Worm (Caenorhabditis elegans) whole organism, L2 larva: ENCODE measurements around the gene F46F2.5.

Experiments
- C34F6.9 ChIP-seq: fragments of 150-350 bp; optimal IDR thresholded peaks from 2 replicates; lab custom pipeline; 2014; ENCODE audit warnings: missing biosample characterization, missing genetic modification characterization
- F13H6.1 ChIP-seq: sonication (generic microtip); optimal IDR thresholded peaks from 2 replicates; lab custom pipeline; 2016; ENCODE audit warnings: missing genetic modification characterization, missing compliant biosample characterization
- R02D3.7 ChIP-seq: fragments of 150-350 bp; optimal IDR thresholded peaks from 2 replicates; lab custom pipeline; 2014; ENCODE audit warnings: missing biosample characterization, missing genetic modification characterization
- Y55F3AM.14 ChIP-seq: fragments of 200-800 bp; sonication (Bioruptor generic); optimal IDR thresholded peaks from 2 replicates; lab custom pipeline; 2018; ENCODE audit warnings: mild to moderate bottlenecking, missing genetic modification characterization, missing compliant biosample characterization
- ZK546.5 ChIP-seq: sonication (generic microtip); optimal IDR thresholded peaks from 2 replicates; lab custom pipeline; 2017; ENCODE audit warnings: missing biosample characterization, missing genetic modification characterization
- alr-1 ChIP-seq: fragments of 150-350 bp; optimal IDR thresholded peaks from 2 replicates; lab custom pipeline; 2014; ENCODE audit warnings: missing biosample characterization, missing genetic modification characterization
- aly-2 ChIP-seq: fragments of 150-350 bp; optimal IDR thresholded peaks from 2 replicates; lab custom pipeline; 2014; ENCODE audit warnings: missing biosample characterization, missing genetic modification characterization
- ama-1 ChIP-seq: fragments of 150-350 bp; optimal IDR thresholded peaks from 2 replicates; lab custom pipeline; 2018; ENCODE audit warnings: inconsistent platforms
- blmp-1 ChIP-seq: sonication (generic microtip); optimal IDR thresholded peaks from 2 replicates; lab custom pipeline; 2017; ENCODE audit warnings: missing genetic modification characterization, mild to moderate bottlenecking, missing compliant biosample characterization, antibody characterized with exemption, moderate library complexity; ENCODE audit not compliant: insufficient read depth
- ceh-16 ChIP-seq: fragments of 150-350 bp; optimal IDR thresholded peaks from 2 replicates; lab custom pipeline; 2014; ENCODE audit warnings: missing biosample characterization, missing genetic modification characterization
- ceh-82 ChIP-seq: fragments of 150-350 bp; optimal IDR thresholded peaks from 2 replicates; lab custom pipeline; 2014; ENCODE audit warnings: missing biosample characterization, missing genetic modification characterization
- crh-2 ChIP-seq: sonication (generic microtip); optimal IDR thresholded peaks from 2 replicates; lab custom pipeline; 2017; ENCODE audit warnings: missing biosample characterization, missing genetic modification characterization
- dmd-4 ChIP-seq: sonication (generic microtip); optimal IDR thresholded peaks from 2 replicates; lab custom pipeline; 2017; ENCODE audit warnings: missing biosample characterization, missing genetic modification characterization
- egl-27 ChIP-seq: sonication (generic microtip); optimal IDR thresholded peaks from 3 replicates; lab custom pipeline; 2017; ENCODE audit warnings: missing biosample characterization, missing genetic modification reagents, missing genetic modification characterization
- elt-1 ChIP-seq: fragments of 150-350 bp; optimal IDR thresholded peaks from 2 replicates; lab custom pipeline; 2014; ENCODE audit warnings: missing biosample characterization, missing genetic modification characterization
- elt-3 ChIP-seq: sonication (generic microtip); optimal IDR thresholded peaks from 2 replicates; lab custom pipeline; 2017; ENCODE audit warnings: missing biosample characterization, missing genetic modification characterization
- fos-1 ChIP-seq: fragments of 150-350 bp; optimal IDR thresholded peaks from 2 replicates; lab custom pipeline; 2014; ENCODE audit warnings: missing biosample characterization, missing genetic modification characterization
- lin-11 ChIP-seq: fragments of 150-350 bp; sonication (generic microtip); optimal IDR thresholded peaks from 2 replicates; lab custom pipeline; 2014; ENCODE audit warnings: missing biosample characterization, missing genetic modification characterization, inconsistent platforms, mixed read lengths
- lin-13 ChIP-seq: fragments of 150-350 bp; optimal IDR thresholded peaks from 2 replicates; lab custom pipeline; 2014; ENCODE audit warnings: missing biosample characterization, missing genetic modification reagents, missing genetic modification characterization
- lin-39 ChIP-seq: fragments of 150-350 bp; optimal IDR thresholded peaks from 2 replicates; lab custom pipeline; 2014; ENCODE audit warnings: missing biosample characterization, missing genetic modification reagents, missing genetic modification characterization
- lsy-2 ChIP-seq, 2 experiments: fragments of 150-350 bp in 1 of 2; sonication (generic microtip) in 1 of 2; optimal IDR thresholded peaks; 2 replicates each; lab custom pipeline; 2014 to 2017; ENCODE audit warnings: missing biosample characterization in 2 of 2, missing genetic modification characterization in 2 of 2
- mab-5 ChIP-seq: fragments of 150-350 bp; optimal IDR thresholded peaks from 2 replicates; lab custom pipeline; 2014; ENCODE audit warnings: missing biosample characterization, missing genetic modification characterization
- mbf-1 ChIP-seq: sonication (generic microtip); optimal IDR thresholded peaks from 2 replicates; lab custom pipeline; 2017; ENCODE audit warnings: missing biosample characterization, missing genetic modification characterization
- mdl-1 ChIP-seq, 2 experiments: fragments of 150-350 bp in 1 of 2; sonication (generic microtip) in 1 of 2; optimal IDR thresholded peaks; 2 replicates each; lab custom pipeline; 2017; ENCODE audit warnings: missing biosample characterization in 2 of 2, missing genetic modification characterization in 2 of 2
- nhr-11 ChIP-seq: fragments of 150-350 bp; optimal IDR thresholded peaks from 2 replicates; lab custom pipeline; 2014; ENCODE audit warnings: missing biosample characterization, missing genetic modification characterization
- nhr-12 ChIP-seq: fragments of 150-350 bp; optimal IDR thresholded peaks from 2 replicates; lab custom pipeline; 2014; ENCODE audit warnings: missing biosample characterization, missing genetic modification characterization
- nhr-129 ChIP-seq: fragments of 150-350 bp; optimal IDR thresholded peaks from 2 replicates; lab custom pipeline; 2014; ENCODE audit warnings: missing biosample characterization, missing genetic modification characterization
- nhr-21 ChIP-seq: fragments of 150-350 bp; optimal IDR thresholded peaks from 2 replicates; lab custom pipeline; 2014; ENCODE audit warnings: missing biosample characterization, missing genetic modification characterization
- nhr-23 ChIP-seq: fragments of 150-350 bp; optimal IDR thresholded peaks from 2 replicates; lab custom pipeline; 2014; ENCODE audit warnings: missing biosample characterization, missing genetic modification reagents, missing genetic modification characterization
- nhr-237 ChIP-seq: fragments of 150-350 bp; optimal IDR thresholded peaks from 2 replicates; lab custom pipeline; 2014; ENCODE audit warnings: missing biosample characterization, missing genetic modification characterization
- nhr-25 ChIP-seq: fragments of 150-350 bp; sonication (generic microtip); optimal IDR thresholded peaks from 3 replicates; lab custom pipeline; 2014; ENCODE audit warnings: missing biosample characterization, missing genetic modification characterization
- nhr-6 ChIP-seq: fragments of 150-350 bp; optimal IDR thresholded peaks from 2 replicates; lab custom pipeline; 2014; ENCODE audit warnings: missing biosample characterization, missing genetic modification characterization
- nhr-77 ChIP-seq: fragments of 150-350 bp; optimal IDR thresholded peaks from 2 replicates; lab custom pipeline; 2014; ENCODE audit warnings: missing biosample characterization, missing genetic modification characterization
- peb-1 ChIP-seq: fragments of 150-350 bp; optimal IDR thresholded peaks from 2 replicates; lab custom pipeline; 2014; ENCODE audit warnings: missing biosample characterization, missing genetic modification characterization
- sem-4 ChIP-seq: fragments of 150-350 bp; optimal IDR thresholded peaks from 2 replicates; lab custom pipeline; 2014; ENCODE audit warnings: missing biosample characterization, missing genetic modification reagents, missing genetic modification characterization
- skn-1 ChIP-seq: sonication (generic microtip); optimal IDR thresholded peaks from 2 replicates; lab custom pipeline; 2017; ENCODE audit warnings: missing biosample characterization, missing genetic modification characterization
- sma-3 ChIP-seq: sonication (generic microtip); optimal IDR thresholded peaks from 2 replicates; lab custom pipeline; 2016; ENCODE audit warnings: missing genetic modification reagents, missing genetic modification characterization, missing compliant biosample characterization
- sma-9 ChIP-seq, 2 experiments: fragments of 150-350 bp in 1 of 2; sonication (generic microtip) in 1 of 2; optimal IDR thresholded peaks; 2 replicates each; lab custom pipeline; 2014 to 2016; ENCODE audit warnings: missing genetic modification characterization in 2 of 2, mild to moderate bottlenecking in 1 of 2, missing biosample characterization in 1 of 2, missing compliant biosample characterization in 1 of 2, missing genetic modification reagents in 1 of 2, moderate library complexity in 1 of 2
- snpc-4 ChIP-seq: fragments of 150-350 bp; optimal IDR thresholded peaks from 2 replicates; lab custom pipeline; 2014; ENCODE audit warnings: missing biosample characterization, missing genetic modification characterization
- unc-39 ChIP-seq: fragments of 150-350 bp; optimal IDR thresholded peaks from 2 replicates; lab custom pipeline; 2014; ENCODE audit warnings: missing biosample characterization, missing genetic modification characterization
- unc-62 ChIP-seq: fragments of 150-350 bp; optimal IDR thresholded peaks from 2 replicates; lab custom pipeline; 2014; ENCODE audit warnings: missing biosample characterization, missing genetic modification reagents, missing genetic modification characterization
- zag-1 ChIP-seq: fragments of 150-350 bp; optimal IDR thresholded peaks from 2 replicates; lab custom pipeline; 2014; ENCODE audit warnings: missing biosample characterization, missing genetic modification characterization
- ztf-1 ChIP-seq: fragments of 200-800 bp; sonication (Bioruptor generic); conservative IDR thresholded peaks from 2 replicates; pipeline ENCODE4 v1.3.6; 2022; ENCODE audit warnings: missing genetic modification characterization, missing compliant biosample characterization
- ztf-11 ChIP-seq: sonication (generic microtip); optimal IDR thresholded peaks from 2 replicates; lab custom pipeline; 2017; ENCODE audit warnings: missing biosample characterization, missing genetic modification characterization
- ztf-4 ChIP-seq: fragments of 150-350 bp; optimal IDR thresholded peaks from 2 replicates; lab custom pipeline; 2014; ENCODE audit warnings: missing biosample characterization, missing genetic modification characterization

The F46F2.5 gene

DNA sequence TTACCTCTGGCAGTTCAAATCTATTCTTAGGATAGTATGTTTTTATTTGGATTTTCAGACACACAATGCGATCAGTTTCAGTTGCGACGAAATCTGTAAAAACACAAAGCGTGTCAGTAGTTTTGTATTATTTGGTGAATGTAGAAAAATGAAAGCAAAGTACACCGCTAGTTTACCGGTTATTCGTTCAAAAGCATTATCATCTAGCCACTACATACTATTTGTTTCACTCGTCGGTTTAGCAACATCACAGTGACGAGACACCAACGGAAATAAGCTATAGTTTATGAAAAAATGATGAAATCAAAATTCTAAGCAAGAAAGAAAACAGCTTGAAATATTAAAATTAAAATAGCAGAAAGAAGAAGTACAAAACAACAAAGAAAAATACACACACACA, 8.1 kb downstream of the F46F2.5 start:
- no peak for TF ChIP-seq lin-11 (tag; lab: Kevin White, UChicago)
- TF ChIP-seq elt-3 = no peak
- TF ChIP-seq dmd-4 = no peak
- TF ChIP-seq ama-1 (lab: Kevin White, UChicago) = no peak
- TF ChIP-seq sma-9 (GFP tag; optimal IDR thresholded peaks at IDR 0.05; lab: Kevin White, UChicago) = no peak
- no peak for TF ChIP-seq sma-9 (tag; optimal IDR thresholded peaks at IDR 0.05; lab: Kevin White, UChicago)
- TF ChIP-seq nhr-21 (tag; lab: Kevin White, UChicago) = no peak
- no peak for TF ChIP-seq aly-2 (tag; lab: Kevin White, UChicago)
- TF ChIP-seq ceh-16 (tag; lab: Kevin White, UChicago) = no peak
- no peak for TF ChIP-seq ztf-11 (tag; lab: Kevin White, UChicago)

DNA sequence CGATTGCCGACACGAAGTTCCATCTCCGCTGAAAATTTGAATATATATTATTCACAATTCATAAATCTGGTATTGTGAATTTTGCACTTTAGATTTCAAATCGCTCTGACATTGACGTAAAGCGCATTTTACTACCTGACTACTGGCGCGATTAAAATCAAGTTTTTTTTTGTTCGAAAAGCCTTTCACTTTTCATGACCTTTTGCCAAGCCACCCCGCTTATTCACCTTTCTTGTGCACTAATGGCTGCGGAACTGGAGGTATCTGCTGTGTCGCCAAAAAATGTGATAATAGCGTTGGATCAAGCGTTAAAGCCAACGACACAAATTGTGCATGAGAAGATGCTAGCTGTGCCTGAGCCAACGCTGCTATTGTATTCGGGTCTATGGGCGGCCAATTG, 10.4 kb downstream of the F46F2.5 start:
- TF ChIP-seq mdl-1 (tag; optimal IDR thresholded peaks at IDR 0.05; lab: Kevin White, UChicago) (no peak), F13H6.1 (tag; lab: Kevin White, UChicago) (peak; percentile 0), nhr-23 (tag; lab: Kevin White, UChicago) (no peak), blmp-1 (tag; lab: Kevin White, UChicago) (peak; percentile 93), lin-13 (GFP tag; lab: Kevin White, UChicago) (no peak), elt-3 (no peak), dmd-4 (no peak), mab-5 (no peak), nhr-25 (tag; lab: Kevin White, UChicago) (peak; percentile 76)
- TF ChIP-seq, all 48 proteins: peak for 3

DNA sequence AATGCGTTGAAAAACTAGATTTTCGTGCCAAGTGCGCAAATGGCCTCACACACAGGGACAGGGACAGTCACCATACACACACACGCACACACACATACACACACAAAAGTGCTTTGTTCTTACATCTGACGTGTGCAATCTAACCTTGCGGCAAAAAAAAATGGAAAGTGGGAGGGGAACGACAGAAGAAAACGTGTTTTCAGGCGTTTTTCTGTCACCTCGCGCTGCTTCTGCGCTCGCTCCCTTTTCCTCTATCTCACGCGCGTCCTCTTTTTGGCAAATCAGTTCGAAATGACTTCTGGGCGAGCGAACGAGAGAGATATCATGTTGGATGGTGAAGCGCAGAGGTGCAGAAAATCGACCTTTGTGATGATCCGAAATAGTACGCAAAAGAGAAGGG, 11.6 kb downstream of the F46F2.5 start:
- no peak for TF ChIP-seq nhr-12
- TF ChIP-seq mdl-1 (tag; optimal IDR thresholded peaks at IDR 0.05; lab: Kevin White, UChicago) = peak in 1 of 2 experiments; percentile 53
- TF ChIP-seq ztf-4 (tag; lab: Kevin White, UChicago) = no peak
- TF ChIP-seq crh-2 = no peak
- TF ChIP-seq nhr-11 (tag; lab: Kevin White, UChicago) = no peak
- no peak for TF ChIP-seq aly-2 (tag; lab: Kevin White, UChicago)
- TF ChIP-seq mab-5 = no peak
- TF ChIP-seq nhr-25 (tag; lab: Kevin White, UChicago) = peak; percentile 98
- TF ChIP-seq nhr-21 (tag; lab: Kevin White, UChicago) = peak; percentile 67
- TF ChIP-seq nhr-237 (tag; lab: Kevin White, UChicago) = no peak
- peak; percentile 53 for TF ChIP-seq sma-9 (GFP tag; optimal IDR thresholded peaks at IDR 0.05; lab: Kevin White, UChicago)
- no peak for TF ChIP-seq sma-9 (tag; optimal IDR thresholded peaks at IDR 0.05; lab: Kevin White, UChicago)
- no peak for TF ChIP-seq dmd-4
- no peak for TF ChIP-seq peb-1 (tag; lab: Kevin White, UChicago)
- TF ChIP-seq alr-1 = no peak
- peak; percentile 44 for TF ChIP-seq fos-1
- TF ChIP-seq unc-39 (tag; lab: Kevin White, UChicago) = no peak
- no peak for TF ChIP-seq skn-1 (tag; lab: Kevin White, UChicago)
- TF ChIP-seq sma-3 (GFP tag; lab: Kevin White, UChicago) = peak; percentile 59
- TF ChIP-seq ceh-16 (tag; lab: Kevin White, UChicago) = peak; percentile 16
- TF ChIP-seq ztf-1 = no peak
- no peak for TF ChIP-seq elt-1 (tag; lab: Kevin White, UChicago)
- TF ChIP-seq F13H6.1 (tag; lab: Kevin White, UChicago) = peak; percentile 86
- peak; percentile 77 for TF ChIP-seq sem-4
- no peak for TF ChIP-seq ceh-82 (tag; lab: Kevin White, UChicago)
- TF ChIP-seq lin-39 (tag; lab: Kevin White, UChicago) = no peak
- TF ChIP-seq lin-11 (tag; lab: Kevin White, UChicago) = no peak
- peak; percentile 98 for TF ChIP-seq blmp-1 (tag; lab: Kevin White, UChicago)
- no peak for TF ChIP-seq nhr-6 (tag; lab: Kevin White, UChicago)
- TF ChIP-seq C34F6.9 (tag; lab: Kevin White, UChicago) = no peak
- TF ChIP-seq lin-13 (GFP tag; lab: Kevin White, UChicago) = no peak
- TF ChIP-seq nhr-129 (tag; lab: Kevin White, UChicago) = peak; percentile 46
- no peak for TF ChIP-seq R02D3.7
- TF ChIP-seq egl-27 (tag; lab: Kevin White, UChicago) = peak; percentile 17
- no peak for TF ChIP-seq unc-62 (GFP tag; lab: Kevin White, UChicago)
- TF ChIP-seq snpc-4 (tag; lab: Kevin White, UChicago) = no peak
- no peak for TF ChIP-seq ZK546.5 (tag; lab: Kevin White, UChicago)
- TF ChIP-seq ztf-11 (tag; lab: Kevin White, UChicago) = no peak
- no peak for TF ChIP-seq zag-1
- no peak for TF ChIP-seq lsy-2 (tag; optimal IDR thresholded peaks at IDR 0.05; lab: Kevin White, UChicago)
- TF ChIP-seq nhr-77 = no peak
- no peak for TF ChIP-seq mbf-1 (tag; lab: Kevin White, UChicago)
- peak; percentile 64 for TF ChIP-seq Y55F3AM.14 (GFP tag; lab: Kevin White, UChicago)
- no peak for TF ChIP-seq ama-1 (lab: Kevin White, UChicago)
